Worm (Caenorhabditis elegans) whole organism, early embryonic: Measurements from ENCODE around the gene nhr-1.

Source experiments
- B0310.2 ChIP-seq: sonication (generic microtip); optimal IDR thresholded peaks from 2 replicates; lab custom pipeline; 2016; ENCODE audit warnings: mild to moderate bottlenecking, missing genetic modification characterization, missing compliant biosample characterization
- F13C5.2 ChIP-seq: sonication (generic microtip); optimal IDR thresholded peaks from 2 replicates; lab custom pipeline; 2017; ENCODE audit warnings: mild to moderate bottlenecking, missing genetic modification characterization, inconsistent platforms, missing compliant biosample characterization
- aly-1 ChIP-seq: sonication (generic microtip); optimal IDR thresholded peaks from 2 replicates; lab custom pipeline; 2016; ENCODE audit warnings: missing genetic modification characterization, missing compliant biosample characterization
- ama-1 ChIP-seq: fragments of 150-350 bp; optimal IDR thresholded peaks from 2 replicates; lab custom pipeline; 2014
- ceh-13 ChIP-seq: fragments of 200-800 bp; sonication (Bioruptor generic); optimal IDR thresholded peaks from 2 replicates; lab custom pipeline; 2018; ENCODE audit warnings: mild to moderate bottlenecking, missing genetic modification characterization, missing compliant biosample characterization
- ceh-36 ChIP-seq: sonication (generic microtip); optimal IDR thresholded peaks from 2 replicates; lab custom pipeline; 2016; ENCODE audit warnings: missing genetic modification characterization, inconsistent platforms, missing compliant biosample characterization
- ets-7 ChIP-seq: sonication (generic microtip); optimal IDR thresholded peaks from 2 replicates; lab custom pipeline; 2016; ENCODE audit warnings: missing genotype, missing genetic modification characterization, missing compliant biosample characterization
- flt-1 ChIP-seq: fragments of 200-800 bp; sonication (Bioruptor generic); IDR thresholded peaks from 2 replicates; pipeline ENCODE4 v1.3.6; 2022; ENCODE audit warnings: missing genetic modification characterization, missing compliant biosample characterization
- hmbx-1 ChIP-seq: sonication (generic microtip); optimal IDR thresholded peaks from 2 replicates; lab custom pipeline; 2016; ENCODE audit warnings: mild to moderate bottlenecking, missing genetic modification characterization, missing compliant biosample characterization
- hmg-4 ChIP-seq: fragments of 200-800 bp; sonication (Bioruptor generic); optimal IDR thresholded peaks from 2 replicates; lab custom pipeline; 2018; ENCODE audit warnings: mild to moderate bottlenecking, missing genetic modification characterization, missing compliant biosample characterization
- sea-1 ChIP-seq: fragments of 200-800 bp; sonication (Bioruptor generic); conservative IDR thresholded peaks from 2 replicates; pipeline ENCODE4 v1.3.6; 2022; ENCODE audit warnings: missing genetic modification characterization, missing compliant biosample characterization
- tbx-11 ChIP-seq: fragments of 200-800 bp; sonication (Bioruptor generic); IDR thresholded peaks from 2 replicates; pipeline ENCODE4 v1.3.6; 2022; ENCODE audit warnings: missing genetic modification characterization, missing compliant biosample characterization
- tbx-37 ChIP-seq: fragments of 200-800 bp; sonication (Bioruptor generic); conservative IDR thresholded peaks from 2 replicates; pipeline ENCODE4 v1.3.6; 2022; ENCODE audit warnings: missing genetic modification reagents, missing genetic modification characterization, missing compliant biosample characterization
- tra-4 ChIP-seq: sonication (generic microtip); optimal IDR thresholded peaks from 2 replicates; lab custom pipeline; 2017; ENCODE audit warnings: missing genetic modification characterization, missing compliant biosample characterization

ce11 chrX:17504447-17504846, 9.4 kb upstream of the nhr-1 start:
- TF ChIP-seq ets-7 (tag; lab: Kevin White, UChicago): no peak
- TF ChIP-seq ama-1 (lab: Kevin White, UChicago): no peak
- no peak for TF ChIP-seq ceh-36 (tag; lab: Kevin White, UChicago)
- no peak for TF ChIP-seq flt-1 (GFP tag; lab: Robert Waterston, UW)
- no peak for TF ChIP-seq tbx-11
- no peak for TF ChIP-seq tra-4 (tag; lab: Kevin White, UChicago)
- TF ChIP-seq hmg-4: no peak
- no peak for TF ChIP-seq B0310.2 (tag; lab: Kevin White, UChicago)
- TF ChIP-seq F13C5.2: no peak
- no peak for TF ChIP-seq tbx-37 (GFP tag; lab: Robert Waterston, UW)
- TF ChIP-seq aly-1 (tag; lab: Kevin White, UChicago): no peak
- TF ChIP-seq hmbx-1: no peak
- no peak for TF ChIP-seq sea-1 (GFP tag; lab: Robert Waterston, UW)
- TF ChIP-seq ceh-13 (GFP tag; lab: Kevin White, UChicago): no peak
